Worm (Caenorhabditis elegans): ENCODE measurements around the gene F53C11.4.

DNA sequence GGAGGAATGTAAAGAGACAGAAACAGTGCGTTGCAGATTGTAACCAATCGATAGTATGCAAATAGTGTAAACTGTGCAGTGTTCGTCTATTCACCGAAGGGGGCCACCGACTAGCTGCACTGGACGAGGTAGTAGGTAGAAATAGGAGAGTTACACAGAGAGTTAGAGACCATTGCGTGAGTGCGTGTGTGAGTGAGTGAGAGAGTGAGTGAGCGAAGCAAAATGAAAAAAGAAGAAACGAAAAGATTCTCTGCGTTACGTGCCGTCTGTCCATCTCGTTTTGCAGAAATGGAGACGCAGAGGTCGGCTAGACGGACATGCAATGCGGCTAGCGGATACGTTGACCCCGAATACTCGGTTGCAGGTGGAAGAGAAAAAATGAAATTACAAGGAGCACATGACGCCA, 21.3 kb upstream of the F53C11.4 start:
- TF ChIP-seq dox-1 (GFP tag; IDR thresholded peaks at IDR 0.05) (no peak; the same call in 1 of the 2 replicates), nfya-2 (GFP tag; IDR thresholded peaks at IDR 0.05) (no peak), sdz-38 (tag; optimal IDR thresholded peaks at IDR 0.05) (no peak), ceh-40 (GFP tag; IDR thresholded peaks at IDR 0.05) (no peak), dpff-1 (tag; optimal IDR thresholded peaks at IDR 0.05) (no peak), sea-2 (GFP tag; IDR thresholded peaks at IDR 0.05) (no peak), snpc-1.1 (tag; optimal IDR thresholded peaks at IDR 0.05; ENCODE audit: insufficient read depth) (no peak), sptf-2 (GFP tag; optimal IDR thresholded peaks at IDR 0.05) (no peak), aptf-3 (GFP tag; IDR thresholded peaks at IDR 0.05) (no peak), ceh-91 (GFP tag; IDR thresholded peaks at IDR 0.05) (no peak), aptf-2 (GFP tag; conservative IDR thresholded peaks at IDR 0.05) (no peak)

Measured in whole organism, young adult.